Worm (Caenorhabditis elegans) whole organism, young adult: Measurements from ENCODE around the gene lst-6.

Experiments
- B0035.1 ChIP-seq: sonication (generic microtip); optimal IDR thresholded peaks from 2 replicates; lab custom pipeline; 2016; ENCODE audit warnings: missing genetic modification characterization, mild to moderate bottlenecking, missing compliant biosample characterization, missing genotype, missing genetic modification reagents
- D2030.7 ChIP-seq: fragments of 200-800 bp; sonication (Bioruptor generic); IDR thresholded peaks from 2 replicates; pipeline ENCODE4 v1.3.6; 2022; ENCODE audit warnings: missing genetic modification reagents, missing genetic modification characterization, missing compliant biosample characterization
- T07F8.4 ChIP-seq: sonication (generic microtip); optimal IDR thresholded peaks from 2 replicates; lab custom pipeline; 2016; ENCODE audit warnings: mild to moderate bottlenecking, missing genetic modification characterization, moderate library complexity, missing compliant biosample characterization
- Y53G8AR.9 ChIP-seq: fragments of 200-800 bp; sonication (Bioruptor generic); conservative IDR thresholded peaks from 2 replicates; pipeline ENCODE4 v1.3.6; 2022; ENCODE audit warnings: missing genetic modification reagents, missing genetic modification characterization, missing compliant biosample characterization
- Y79H2A.3 ChIP-seq: fragments of 200-800 bp; sonication (Bioruptor generic); conservative IDR thresholded peaks from 2 replicates; pipeline ENCODE4 v1.3.6; 2022; ENCODE audit warnings: missing genetic modification reagents, missing genetic modification characterization, missing compliant biosample characterization
- Y95B8A.8 ChIP-seq: fragments of 200-800 bp; sonication (Bioruptor generic); IDR thresholded peaks from 2 replicates; pipeline ENCODE4 v1.3.6; 2022; ENCODE audit warnings: missing genetic modification reagents, missing genetic modification characterization, missing compliant biosample characterization
- athp-1 ChIP-seq: sonication (generic microtip); optimal IDR thresholded peaks from 2 replicates; lab custom pipeline; 2017; ENCODE audit warnings: mild to moderate bottlenecking, missing genetic modification characterization, missing compliant biosample characterization
- attf-5 ChIP-seq: fragments of 200-800 bp; sonication (Bioruptor generic); optimal IDR thresholded peaks from 2 replicates; lab custom pipeline; 2018; ENCODE audit warnings: mild to moderate bottlenecking, missing genetic modification characterization, missing compliant biosample characterization
- attf-6 ChIP-seq: fragments of 200-800 bp; sonication (Bioruptor generic); IDR thresholded peaks from 2 replicates; pipeline ENCODE4 v1.3.6; 2022; ENCODE audit warnings: missing genetic modification reagents, missing genetic modification characterization, missing compliant biosample characterization
- bed-2 ChIP-seq: fragments of 200-800 bp; sonication (Bioruptor generic); IDR thresholded peaks from 2 replicates; pipeline ENCODE4 v1.3.6; 2022; ENCODE audit warnings: missing genetic modification reagents, missing genetic modification characterization, missing compliant biosample characterization
- cebp-2 ChIP-seq: fragments of 200-800 bp; sonication (Bioruptor generic); IDR thresholded peaks from 2 replicates; pipeline ENCODE4 v1.3.6; 2022; ENCODE audit warnings: missing genetic modification characterization, missing compliant biosample characterization
- ceh-27 ChIP-seq: fragments of 200-800 bp; sonication (Bioruptor generic); optimal IDR thresholded peaks from 2 replicates; lab custom pipeline; 2018; ENCODE audit warnings: mild to moderate bottlenecking, missing genetic modification characterization, moderate library complexity, missing compliant biosample characterization
- ceh-40 ChIP-seq: fragments of 200-800 bp; sonication (Bioruptor generic); IDR thresholded peaks from 2 replicates; pipeline ENCODE4 v1.3.6; 2022; ENCODE audit warnings: missing genetic modification characterization, missing compliant biosample characterization
- dox-1 ChIP-seq: fragments of 200-800 bp; sonication (Bioruptor generic); IDR thresholded peaks from 2 replicates; pipeline ENCODE4 v1.3.6; 2022; ENCODE audit warnings: missing genetic modification reagents, missing genetic modification characterization, missing compliant biosample characterization
- efl-1 ChIP-seq: fragments of 150-350 bp; optimal IDR thresholded peaks from 2 replicates; lab custom pipeline; 2014; ENCODE audit warnings: missing biosample characterization, missing genetic modification reagents, missing genetic modification characterization
- egl-44 ChIP-seq: fragments of 200-800 bp; sonication (Bioruptor generic); IDR thresholded peaks from 2 replicates; pipeline ENCODE4 v1.3.6; 2022; ENCODE audit warnings: missing genetic modification reagents, missing genetic modification characterization, missing compliant biosample characterization
- egrh-3 ChIP-seq: fragments of 200-800 bp; sonication (Bioruptor generic); IDR thresholded peaks from 2 replicates; pipeline ENCODE4 v1.3.6; 2022; ENCODE audit warnings: missing genetic modification reagents, missing genetic modification characterization, missing compliant biosample characterization
- ekl-4 ChIP-seq: fragments of 200-800 bp; sonication (Bioruptor generic); IDR thresholded peaks from 2 replicates; pipeline ENCODE4 v1.3.6; 2022; ENCODE audit warnings: missing genetic modification reagents, missing genetic modification characterization, missing compliant biosample characterization
- him-1 ChIP-seq: sonication (generic microtip); optimal IDR thresholded peaks from 2 replicates; lab custom pipeline; 2016; ENCODE audit warnings: missing genotype, missing genetic modification reagents, missing genetic modification characterization, missing compliant biosample characterization
- hmg-1.2 ChIP-seq: fragments of 200-800 bp; sonication (Bioruptor generic); IDR thresholded peaks from 2 replicates; pipeline ENCODE4 v1.3.6; 2022; ENCODE audit warnings: missing genetic modification reagents, missing genetic modification characterization, missing compliant biosample characterization
- lin-26 ChIP-seq: fragments of 200-800 bp; sonication (Bioruptor generic); IDR thresholded peaks from 2 replicates; pipeline ENCODE4 v1.3.6; 2022; ENCODE audit warnings: missing genetic modification reagents, missing genetic modification characterization, missing compliant biosample characterization
- lsy-27 ChIP-seq: sonication (generic microtip); optimal IDR thresholded peaks from 2 replicates; lab custom pipeline; 2017; ENCODE audit warnings: missing genetic modification characterization, mild to moderate bottlenecking, missing compliant biosample characterization, antibody characterized with exemption, missing genotype, borderline replicate concordance; ENCODE audit not compliant: insufficient read depth
- madf-6 ChIP-seq: fragments of 200-800 bp; sonication (Bioruptor generic); IDR thresholded peaks from 2 replicates; pipeline ENCODE4 v1.3.6; 2022; ENCODE audit warnings: missing genetic modification reagents, missing genetic modification characterization, missing compliant biosample characterization
- madf-8 ChIP-seq: fragments of 200-800 bp; sonication (Bioruptor generic); conservative IDR thresholded peaks from 2 replicates; pipeline ENCODE4 v1.3.6; 2022; ENCODE audit warnings: missing genetic modification reagents, missing genetic modification characterization, missing compliant biosample characterization
- mcd-1 ChIP-seq: fragments of 200-800 bp; sonication (Bioruptor generic); IDR thresholded peaks from 2 replicates; pipeline ENCODE4 v1.3.6; 2022; ENCODE audit warnings: missing genetic modification reagents, missing genetic modification characterization, missing compliant biosample characterization
- mxl-1 ChIP-seq: sonication (generic microtip); optimal IDR thresholded peaks from 2 replicates; lab custom pipeline; 2016; ENCODE audit warnings: missing genetic modification characterization, missing compliant biosample characterization
- nhr-120 ChIP-seq: fragments of 200-800 bp; sonication (Bioruptor generic); IDR thresholded peaks from 2 replicates; pipeline ENCODE4 v1.3.6; 2022; ENCODE audit warnings: missing genetic modification characterization, missing compliant biosample characterization
- nhr-90 ChIP-seq: sonication (generic microtip); optimal IDR thresholded peaks from 2 replicates; lab custom pipeline; 2016; ENCODE audit warnings: missing genotype, mild to moderate bottlenecking, missing genetic modification characterization, missing compliant biosample characterization
- pbrm-1 ChIP-seq: fragments of 200-800 bp; sonication (Bioruptor generic); IDR thresholded peaks from 2 replicates; pipeline ENCODE4 v1.3.6; 2022; ENCODE audit warnings: missing genetic modification reagents, missing genetic modification characterization, missing compliant biosample characterization
- rcor-1 ChIP-seq: fragments of 200-800 bp; sonication (Bioruptor generic); IDR thresholded peaks from 2 replicates; pipeline ENCODE4 v1.3.6; 2022; ENCODE audit warnings: missing genetic modification reagents, missing genetic modification characterization, missing compliant biosample characterization
- rec-8 ChIP-seq, 2 experiments: sonication (generic microtip); optimal IDR thresholded peaks; 2 replicates each; lab custom pipeline; 2016; ENCODE audit warnings: mild to moderate bottlenecking in 2 of 2, missing genetic modification characterization in 2 of 2, missing genetic modification reagents in 2 of 2, missing genotype in 2 of 2, missing biosample characterization in 1 of 2, missing compliant biosample characterization in 1 of 2, moderate library complexity in 1 of 2
- snpc-1.3 ChIP-seq: sonication (generic microtip); optimal IDR thresholded peaks from 2 replicates; lab custom pipeline; 2017; ENCODE audit warnings: missing genetic modification characterization, mild to moderate bottlenecking, missing compliant biosample characterization, antibody characterized with exemption, moderate library complexity, missing genotype, missing genetic modification reagents; ENCODE audit not compliant: insufficient read depth
- snpc-3.4 ChIP-seq: sonication (generic microtip); optimal IDR thresholded peaks from 2 replicates; lab custom pipeline; 2017; ENCODE audit warnings: missing genetic modification characterization, mild to moderate bottlenecking, missing compliant biosample characterization, antibody characterized with exemption, moderate library complexity, missing genotype, missing genetic modification reagents
- sptf-2 ChIP-seq: fragments of 200-800 bp; sonication (Bioruptor generic); optimal IDR thresholded peaks from 2 replicates; lab custom pipeline; 2018; ENCODE audit warnings: mild to moderate bottlenecking, missing genetic modification characterization, missing compliant biosample characterization
- zfh-2 ChIP-seq: fragments of 200-800 bp; sonication (Bioruptor generic); conservative IDR thresholded peaks from 2 replicates; pipeline ENCODE4 v1.3.6; 2022; ENCODE audit warnings: missing genetic modification reagents, missing genetic modification characterization, missing compliant biosample characterization
- zim-3 ChIP-seq: sonication (generic microtip); optimal IDR thresholded peaks from 2 replicates; lab custom pipeline; 2017; ENCODE audit warnings: mild to moderate bottlenecking, missing genetic modification characterization, moderate library complexity, missing compliant biosample characterization
- ztf-26 ChIP-seq: sonication (generic microtip); optimal IDR thresholded peaks from 2 replicates; lab custom pipeline; 2017; ENCODE audit warnings: missing genetic modification characterization, missing compliant biosample characterization

Gene lst-6

DNA sequence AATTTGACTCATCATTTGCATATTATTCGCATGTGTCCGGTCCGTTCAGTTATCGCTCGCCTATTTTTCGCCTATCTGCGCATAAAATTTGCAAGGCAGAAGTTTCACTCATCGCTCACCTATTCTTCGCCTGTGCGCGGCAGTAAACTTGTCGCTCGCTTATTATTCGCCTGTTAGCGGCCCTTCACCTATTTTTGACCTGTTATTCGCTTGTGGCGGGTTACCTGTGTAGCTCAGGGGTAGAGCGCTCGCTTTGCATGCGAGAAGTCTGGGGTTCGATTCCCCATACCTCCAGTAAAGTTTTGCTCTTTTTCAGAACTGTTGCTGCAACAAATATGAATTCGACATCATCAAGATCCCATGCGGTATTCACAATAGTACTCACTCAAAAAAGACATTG, 20.9 kb downstream of the lst-6 start (continued):
- TF ChIP-seq sptf-2 (GFP tag; lab: Kevin White, UChicago) (peak; percentile 54), hmg-1.2 (GFP tag; lab: Robert Waterston, UW) (peak; percentile 76), egl-44 (peak; percentile 94), zim-3 (tag; lab: Kevin White, UChicago) (peak; percentile 74), ceh-27 (GFP tag; lab: Kevin White, UChicago) (peak; percentile 53), attf-5 (GFP tag; lab: Kevin White, UChicago) (peak; percentile 66), T07F8.4 (tag; lab: Kevin White, UChicago) (peak; percentile 28), mxl-1 (tag; lab: Kevin White, UChicago) (peak; percentile 50), nhr-120 (peak; percentile 93; the same call in 1 of the 2 replicates), bed-2 (GFP tag; lab: Robert Waterston, UW) (0 out of 2 replicates have a peak, but pooled peaks have one; percentile 39), ztf-26 (tag; lab: Kevin White, UChicago) (peak; percentile 18), Y53G8AR.9 (GFP tag; lab: Robert Waterston, UW) (0 out of 2 replicates have a peak, but pooled peaks have one; percentile 30), pbrm-1 (GFP tag; lab: Robert Waterston, UW) (peak; percentile 73), D2030.7 (GFP tag; lab: Robert Waterston, UW) (peak; percentile 85), lin-26 (GFP tag; lab: Robert Waterston, UW) (peak; percentile 98), ekl-4 (GFP tag; lab: Robert Waterston, UW) (peak; percentile 68; the same call in 1 of the 2 replicates), him-1 (peak; percentile 85), athp-1 (peak; percentile 63), B0035.1 (tag; lab: Kevin White, UChicago) (peak; percentile 16), nhr-90 (peak; percentile 86), snpc-1.3 (tag; lab: Kevin White, UChicago) (peak; percentile 15), zfh-2 (peak; percentile 62), rec-8 (tag; optimal IDR thresholded peaks at IDR 0.05; lab: Kevin White, UChicago) (peak in 1 of 2 experiments; percentile 68), cebp-2 (GFP tag; lab: Robert Waterston, UW) (peak; percentile 96), madf-6 (peak; percentile 69), mcd-1 (peak; percentile 64; the same call in 1 of the 2 replicates), madf-8 (GFP tag; lab: Robert Waterston, UW) (peak; percentile 48), ceh-40 (GFP tag; lab: Robert Waterston, UW) (peak; percentile 74; the same call in 1 of the 2 replicates), Y79H2A.3 (GFP tag; lab: Robert Waterston, UW) (peak; percentile 78), Y95B8A.8 (peak; percentile 78; the same call in 1 of the 2 replicates), egrh-3 (GFP tag; lab: Robert Waterston, UW) (peak; percentile 65), dox-1 (peak; percentile 86)

ce11 chrII:6995583-6995982, 26.7 kb downstream of the lst-6 start:
- TF ChIP-seq attf-6 (GFP tag; lab: Robert Waterston, UW) (no peak), efl-1 (GFP tag; lab: Kevin White, UChicago) (no peak), rcor-1 (GFP tag; lab: Robert Waterston, UW) (no peak), snpc-3.4 (tag; lab: Kevin White, UChicago) (no peak), lsy-27 (no peak)
